Worm (Caenorhabditis elegans): ENCODE results near the gene ocr-1.
A peak's percentile ranks its signal among the peaks of the same experiment; 100 is the strongest.

ocr-1 gene

DNA sequence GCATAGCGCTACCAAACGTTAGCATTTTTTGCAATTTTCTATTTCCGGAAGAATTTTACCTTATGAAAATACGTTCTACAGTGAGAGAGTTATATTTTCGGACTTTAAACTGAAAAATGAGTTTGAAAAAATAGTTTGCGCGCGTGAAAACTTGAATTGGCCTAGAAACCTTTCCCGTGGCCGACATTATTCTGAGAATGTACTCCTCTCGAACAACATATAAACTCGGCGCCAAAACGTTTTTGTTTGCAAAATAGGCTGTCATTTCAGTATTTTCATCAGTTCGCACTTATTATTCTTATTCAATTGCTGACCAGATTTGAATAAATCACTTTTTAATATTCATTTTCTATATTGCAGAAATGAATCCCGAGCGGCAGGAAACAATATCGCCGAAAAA is 27.4 kb upstream of the ocr-1 start, which contains the start of the genes mre-11 and wdr-5.3 (continued):
- TF ChIP-seq Y48G9A.11 (GFP tag; IDR thresholded peaks at IDR 0.05) (no peak), zip-11 (GFP tag; IDR thresholded peaks at IDR 0.05) (no peak), ceh-62 (tag; optimal IDR thresholded peaks at IDR 0.05) (no peak), nhr-10 (tag; optimal IDR thresholded peaks at IDR 0.05) (no peak), nhr-6 (tag; optimal IDR thresholded peaks at IDR 0.05) (peak; percentile 65), pha-4 (GFP tag; IDR thresholded peaks at IDR 0.05) (no peak), pha-4 (tag; optimal IDR thresholded peaks at IDR 0.05) (no peak), tag-97 (GFP tag; IDR thresholded peaks at IDR 0.05) (no peak), rbr-2 (tag; optimal IDR thresholded peaks at IDR 0.05) (peak; percentile 7), D1046.2 (GFP tag; IDR thresholded peaks at IDR 0.05) (no peak), nhr-102 (tag; optimal IDR thresholded peaks at IDR 0.05) (no peak), F26F4.8 (GFP tag; conservative IDR thresholded peaks at IDR 0.05) (no peak), unc-39 (tag; optimal IDR thresholded peaks at IDR 0.05) (no peak), ceh-32 (tag; optimal IDR thresholded peaks at IDR 0.05; ENCODE audit: poor library complexity) (no peak), snpc-4 (tag; optimal IDR thresholded peaks at IDR 0.05) (no peak), Y5F2A.4 (GFP tag; optimal IDR thresholded peaks at IDR 0.05) (no peak), ces-1 (GFP tag; optimal IDR thresholded peaks at IDR 0.05) (no peak), hlh-30 (tag; optimal IDR thresholded peaks at IDR 0.05; ENCODE audit: insufficient read depth) (no peak), nhr-42 (GFP tag; IDR thresholded peaks at IDR 0.05) (no peak)

DNA sequence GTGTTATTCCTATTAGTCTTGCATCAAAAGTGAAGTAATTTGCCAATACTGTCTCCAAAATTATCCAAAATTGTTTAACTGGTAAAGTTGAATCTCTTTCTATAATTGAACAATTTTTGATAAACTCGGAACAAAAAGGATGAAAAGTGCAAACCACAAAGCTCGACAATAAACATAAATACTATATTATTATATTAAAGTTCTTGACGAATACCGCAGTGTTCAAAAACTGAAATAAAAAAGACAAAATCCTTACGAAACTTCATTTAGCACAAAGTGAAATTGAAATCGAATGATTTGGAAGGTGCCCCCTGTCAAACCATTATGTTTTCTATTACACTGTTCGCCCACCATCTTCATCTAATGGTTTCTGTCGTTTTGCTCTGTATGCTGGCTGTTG is 22.8 kb upstream of the ocr-1 start, which contains the start of gene ZC302.3:
TSS of gene ZC302.3 (minus strand) at position 101 of the 400 bp plus-strand sequence.
- TF ChIP-seq lim-7 (GFP tag; IDR thresholded peaks at IDR 0.05) (no peak), hmg-1.1 (GFP tag; IDR thresholded peaks at IDR 0.05) (no peak)

DNA sequence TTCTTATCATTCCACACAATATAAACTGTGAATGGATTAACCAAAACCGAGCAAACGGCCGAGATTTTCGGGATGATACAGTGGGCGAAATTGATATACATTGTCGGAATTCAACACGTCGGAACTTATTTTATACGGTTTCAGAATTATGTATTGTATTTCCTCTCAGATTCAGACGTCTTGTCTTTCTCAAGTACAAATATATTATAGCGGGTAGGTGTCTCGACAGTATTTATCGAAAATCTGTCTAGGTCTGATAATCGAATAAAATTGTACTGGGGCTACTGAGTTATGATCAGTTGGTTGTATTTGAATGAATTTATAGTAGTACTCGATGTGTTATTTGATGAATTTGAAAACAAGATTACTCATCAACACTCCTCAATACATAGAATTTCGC is 20.5 kb upstream of the ocr-1 start, which contains the start of gene srj-22:
TSS of gene srj-22 (minus strand) at position 101 of the 400 bp plus-strand sequence.
- no peak for TF ChIP-seq ZK337.2 (GFP tag; IDR thresholded peaks at IDR 0.05)
- TF ChIP-seq nhr-237 (tag; optimal IDR thresholded peaks at IDR 0.05) = no peak
- no peak for TF ChIP-seq ama-1 (optimal IDR thresholded peaks at IDR 0.05)
- TF ChIP-seq dmd-6 (GFP tag; IDR thresholded peaks at IDR 0.05) = no peak
- no peak for TF ChIP-seq zfp-3 (GFP tag; conservative IDR thresholded peaks at IDR 0.05)

DNA sequence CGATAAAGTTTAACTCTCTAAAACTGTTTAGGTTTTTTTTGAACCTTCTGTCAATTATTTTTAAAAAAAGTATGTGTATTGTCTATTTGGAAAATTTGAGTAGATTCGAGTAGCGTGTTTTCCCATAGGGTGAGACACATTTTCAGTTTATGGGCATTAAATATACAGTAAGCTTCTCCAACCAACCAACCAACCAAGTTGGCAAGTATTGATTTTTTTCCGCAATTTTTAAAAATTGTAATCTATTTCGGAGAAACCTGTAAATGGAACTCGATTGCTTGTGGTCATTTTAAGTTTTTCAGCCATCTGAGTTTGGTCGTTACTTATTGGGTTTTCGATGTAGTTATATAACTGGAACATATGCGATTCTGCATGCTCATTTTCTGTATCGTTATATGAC is 19.1 kb upstream of the ocr-1 start, which contains the start of gene srj-21:
TSS of gene srj-21 (plus strand) at position 301 of the 400 bp plus-strand sequence.
- TF ChIP-seq unc-62 (GFP tag; optimal IDR thresholded peaks at IDR 0.05 in 1 of 2) = no peak
- no peak for TF ChIP-seq unc-62 (tag; optimal IDR thresholded peaks at IDR 0.05)
- TF ChIP-seq spr-3 (GFP tag; optimal IDR thresholded peaks at IDR 0.05) = no peak
- TF ChIP-seq zfp-2 (tag; optimal IDR thresholded peaks at IDR 0.05) = no peak
- TF ChIP-seq R02D3.7 (tag; optimal IDR thresholded peaks at IDR 0.05) = no peak
- TF ChIP-seq lin-15B (tag; optimal IDR thresholded peaks at IDR 0.05) = no peak
- TF ChIP-seq ceh-32 (tag; optimal IDR thresholded peaks at IDR 0.05; ENCODE audit: poor library complexity) = no peak
- TF ChIP-seq hmg-1.1 (GFP tag; IDR thresholded peaks at IDR 0.05) = no peak
- no peak for TF ChIP-seq F37D6.2 (tag; optimal IDR thresholded peaks at IDR 0.05)
- no peak for TF ChIP-seq snpc-1.2 (GFP tag; IDR thresholded peaks at IDR 0.05)
- TF ChIP-seq duxl-1 (tag; optimal IDR thresholded peaks at IDR 0.05; ENCODE audit: poor library complexity) = no peak
- no peak for TF ChIP-seq nhr-25 (tag; optimal IDR thresholded peaks at IDR 0.05; ENCODE audit: borderline replicate concordance, insufficient read depth)
- no peak for TF ChIP-seq snpc-4 (tag; optimal IDR thresholded peaks at IDR 0.05)
- no peak for TF ChIP-seq ztf-7 (tag; optimal IDR thresholded peaks at IDR 0.05)
- no peak for TF ChIP-seq sdz-12 (GFP tag; optimal IDR thresholded peaks at IDR 0.05)
- TF ChIP-seq daf-8 (GFP tag; IDR thresholded peaks at IDR 0.05) = no peak
- no peak for TF ChIP-seq lir-3 (tag; optimal IDR thresholded peaks at IDR 0.05)
- no peak for TF ChIP-seq gei-8 (GFP tag; optimal IDR thresholded peaks at IDR 0.05)
- no peak for TF ChIP-seq zfp-3 (GFP tag; conservative IDR thresholded peaks at IDR 0.05)
- TF ChIP-seq Y5F2A.4 (GFP tag; optimal IDR thresholded peaks at IDR 0.05) = no peak
